Worm (Caenorhabditis elegans) whole organism, late embryonic: ENCODE data around the gene twk-13.
A peak's percentile ranks its signal among the peaks of the same experiment; 100 is the strongest.

Experiments
- F13H6.1 ChIP-seq: sonication (generic microtip); optimal IDR thresholded peaks from 2 replicates; lab custom pipeline; 2016; ENCODE audit warnings: missing genetic modification characterization, missing compliant biosample characterization
- K02D7.2 ChIP-seq: sonication (generic microtip); optimal IDR thresholded peaks from 2 replicates; lab custom pipeline; 2017; ENCODE audit warnings: mild to moderate bottlenecking, missing genetic modification characterization, missing compliant biosample characterization
- ahr-1 ChIP-seq: sonication (generic microtip); optimal IDR thresholded peaks from 2 replicates; lab custom pipeline; 2016; ENCODE audit warnings: missing genetic modification characterization, missing compliant biosample characterization
- ama-1 ChIP-seq: fragments of 150-350 bp; optimal IDR thresholded peaks from 2 replicates; lab custom pipeline; 2014
- ceh-2 ChIP-seq: sonication (generic microtip); optimal IDR thresholded peaks from 2 replicates; lab custom pipeline; 2016; ENCODE audit warnings: missing genotype, missing genetic modification characterization, missing compliant biosample characterization
- ceh-22 ChIP-seq: sonication (generic microtip); optimal IDR thresholded peaks from 2 replicates; lab custom pipeline; 2017; ENCODE audit warnings: missing biosample characterization, missing genetic modification characterization
- ceh-24 ChIP-seq: sonication (generic microtip); optimal IDR thresholded peaks from 2 replicates; lab custom pipeline; 2016; ENCODE audit warnings: mild to moderate bottlenecking, missing genetic modification characterization, missing compliant biosample characterization
- ceh-6 ChIP-seq: fragments of 200-800 bp; sonication (Bioruptor generic); optimal IDR thresholded peaks from 2 replicates; lab custom pipeline; 2018; ENCODE audit warnings: mild to moderate bottlenecking, missing genetic modification characterization, missing compliant biosample characterization
- ceh-9 ChIP-seq: sonication (generic microtip); optimal IDR thresholded peaks from 2 replicates; lab custom pipeline; 2016; ENCODE audit warnings: mild to moderate bottlenecking, missing genetic modification characterization, inconsistent platforms, missing compliant biosample characterization
- dmd-4 ChIP-seq: sonication (generic microtip); optimal IDR thresholded peaks from 2 replicates; lab custom pipeline; 2016; ENCODE audit warnings: borderline replicate concordance, missing genetic modification characterization, missing compliant biosample characterization
- dve-1 ChIP-seq: sonication (generic microtip); optimal IDR thresholded peaks from 2 replicates; lab custom pipeline; 2017; ENCODE audit warnings: antibody characterized with exemption, mild to moderate bottlenecking, missing genetic modification characterization, missing compliant biosample characterization
- elt-4 ChIP-seq: sonication (generic microtip); optimal IDR thresholded peaks from 2 replicates; lab custom pipeline; 2016; ENCODE audit warnings: missing genetic modification characterization, missing compliant biosample characterization
- ets-4 ChIP-seq: sonication (generic microtip); optimal IDR thresholded peaks from 2 replicates; lab custom pipeline; 2016; ENCODE audit warnings: missing genetic modification characterization, missing compliant biosample characterization
- eyg-1 ChIP-seq: sonication (generic microtip); optimal IDR thresholded peaks from 2 replicates; lab custom pipeline; 2016; ENCODE audit warnings: missing genotype, missing genetic modification characterization, missing compliant biosample characterization
- fax-1 ChIP-seq: sonication (generic microtip); optimal IDR thresholded peaks from 2 replicates; lab custom pipeline; 2016; ENCODE audit warnings: missing genotype, missing genetic modification characterization, missing compliant biosample characterization
- fkh-10 ChIP-seq: fragments of 150-350 bp; optimal IDR thresholded peaks from 2 replicates; lab custom pipeline; 2014; ENCODE audit warnings: missing biosample characterization, missing genetic modification reagents, missing genetic modification characterization
- fkh-6 ChIP-seq: sonication (generic microtip); optimal IDR thresholded peaks from 2 replicates; lab custom pipeline; 2016; ENCODE audit warnings: missing genetic modification characterization, missing compliant biosample characterization
- hlh-13 ChIP-seq: fragments of 200-800 bp; sonication (Bioruptor generic); optimal IDR thresholded peaks from 2 replicates; lab custom pipeline; 2018; ENCODE audit warnings: mild to moderate bottlenecking, missing genetic modification characterization, missing compliant biosample characterization
- hlh-30 ChIP-seq: sonication (generic microtip); optimal IDR thresholded peaks from 2 replicates; lab custom pipeline; 2017; ENCODE audit warnings: antibody characterized with exemption, missing genetic modification characterization, missing compliant biosample characterization; ENCODE audit not compliant: insufficient read depth
- hlh-6 ChIP-seq: sonication (generic microtip); optimal IDR thresholded peaks from 2 replicates; lab custom pipeline; 2016; ENCODE audit warnings: missing genotype, missing genetic modification characterization, missing compliant biosample characterization
- hlh-8 ChIP-seq: sonication (generic microtip); optimal IDR thresholded peaks from 2 replicates; lab custom pipeline; 2016; ENCODE audit warnings: missing genotype, missing genetic modification characterization, missing compliant biosample characterization
- lim-6 ChIP-seq: sonication (generic microtip); optimal IDR thresholded peaks from 2 replicates; lab custom pipeline; 2016; ENCODE audit warnings: missing genetic modification characterization, missing compliant biosample characterization
- madf-2 ChIP-seq: sonication (generic microtip); optimal IDR thresholded peaks from 2 replicates; lab custom pipeline; 2017; ENCODE audit warnings: missing genetic modification characterization, missing compliant biosample characterization
- nhr-11 ChIP-seq: fragments of 150-350 bp; optimal IDR thresholded peaks from 2 replicates; lab custom pipeline; 2014; ENCODE audit warnings: missing biosample characterization, missing genetic modification characterization
- pag-3 ChIP-seq: sonication (generic microtip); optimal IDR thresholded peaks from 2 replicates; lab custom pipeline; 2016; ENCODE audit warnings: missing compliant biosample characterization, missing genetic modification characterization, borderline replicate concordance
- pha-2 ChIP-seq: sonication (generic microtip); optimal IDR thresholded peaks from 2 replicates; lab custom pipeline; 2017; ENCODE audit warnings: mild to moderate bottlenecking, missing genetic modification characterization, missing compliant biosample characterization
- pqm-1 ChIP-seq: sonication (generic microtip); optimal IDR thresholded peaks from 2 replicates; lab custom pipeline; 2016; ENCODE audit warnings: missing genetic modification characterization, missing compliant biosample characterization
- pros-1 ChIP-seq: fragments of 150-350 bp; optimal IDR thresholded peaks from 2 replicates; lab custom pipeline; 2014; ENCODE audit warnings: missing biosample characterization, missing genetic modification reagents, missing genetic modification characterization
- rnt-1 ChIP-seq: sonication (generic microtip); optimal IDR thresholded peaks from 2 replicates; lab custom pipeline; 2016; ENCODE audit warnings: missing genetic modification characterization, missing compliant biosample characterization
- sdc-2 ChIP-seq: sonication (generic microtip); optimal IDR thresholded peaks from 2 replicates; lab custom pipeline; 2016; ENCODE audit warnings: missing genotype, missing genetic modification characterization, missing compliant biosample characterization
- syd-9 ChIP-seq: sonication (generic microtip); optimal IDR thresholded peaks from 2 replicates; lab custom pipeline; 2016; ENCODE audit warnings: mild to moderate bottlenecking, missing genetic modification characterization, moderate library complexity, missing compliant biosample characterization
- ttx-3 ChIP-seq: sonication (generic microtip); optimal IDR thresholded peaks from 2 replicates; lab custom pipeline; 2016; ENCODE audit warnings: missing genetic modification reagents, missing genetic modification characterization, missing compliant biosample characterization
- unc-3 ChIP-seq, 2 experiments: fragments of 200-800 bp in 1 of 2; sonication (Bioruptor generic) in 1 of 2; sonication (generic microtip) in 1 of 2; conservative IDR thresholded peaks in 1 of 2; optimal IDR thresholded peaks in 1 of 2; 2 replicates each; pipeline versions ENCODE4 v1.3.6 to Lab custom; 2016 to 2022; ENCODE audit warnings: missing compliant biosample characterization in 2 of 2, missing genetic modification characterization in 2 of 2, missing genetic modification reagents in 1 of 2
- unc-42 ChIP-seq: sonication (generic microtip); optimal IDR thresholded peaks from 2 replicates; lab custom pipeline; 2016; ENCODE audit warnings: missing genotype, missing genetic modification characterization, missing compliant biosample characterization
- unc-86 ChIP-seq: sonication (generic microtip); optimal IDR thresholded peaks from 2 replicates; lab custom pipeline; 2016; ENCODE audit warnings: missing genetic modification characterization, missing compliant biosample characterization

The twk-13 gene

ce11 chrV:12354193-12354830, 16.5 kb upstream of the twk-13 start:
- TF ChIP-seq rnt-1 (tag; lab: Kevin White, UChicago) (peak; percentile 20), fkh-10 (no peak), pros-1 (no peak), nhr-11 (no peak), hlh-13 (GFP tag; lab: Kevin White, UChicago) (no peak), madf-2 (no peak), ceh-6 (GFP tag; lab: Kevin White, UChicago) (no peak), ama-1 (lab: Kevin White, UChicago) (peak; percentile 91), unc-86 (tag; lab: Kevin White, UChicago) (no peak)

- TF ChIP-seq hlh-6 (tag; lab: Kevin White, UChicago) (peak; percentile 53), sdc-2 (tag; lab: Kevin White, UChicago) (peak; percentile 18), pqm-1 (no peak), dmd-4 (peak; percentile 7), ceh-24 (tag; lab: Kevin White, UChicago) (no peak), lim-6 (tag; lab: Kevin White, UChicago) (no peak), fkh-6 (tag; lab: Kevin White, UChicago) (peak; percentile 11), ceh-9 (no peak)
Measured at ce11 chrV:12353505-12353904, 15.7 kb upstream of the twk-13 start.

- TF ChIP-seq hlh-6 (tag; lab: Kevin White, UChicago) (no peak), dve-1 (tag; lab: Kevin White, UChicago) (no peak), elt-4 (tag; lab: Kevin White, UChicago) (no peak), K02D7.2 (tag; lab: Kevin White, UChicago) (no peak), ceh-22 (tag; lab: Kevin White, UChicago) (no peak), hlh-30 (tag; lab: Kevin White, UChicago) (no peak), ahr-1 (tag; lab: Kevin White, UChicago) (no peak), ttx-3 (tag; lab: Kevin White, UChicago) (no peak), ama-1 (lab: Kevin White, UChicago) (peak; percentile 79), pha-2 (tag; lab: Kevin White, UChicago) (peak; percentile 8), ceh-2 (tag; lab: Kevin White, UChicago) (no peak), unc-3 (GFP tag; conservative IDR thresholded peaks at IDR 0.05; lab: Robert Waterston, UW) (no peak), unc-3 (tag; optimal IDR thresholded peaks at IDR 0.05; lab: Kevin White, UChicago) (no peak), hlh-8 (tag; lab: Kevin White, UChicago) (no peak), ets-4 (tag; lab: Kevin White, UChicago) (no peak), rnt-1 (tag; lab: Kevin White, UChicago) (no peak), eyg-1 (no peak), F13H6.1 (tag; lab: Kevin White, UChicago) (no peak)
- TF ChIP-seq, all 69 proteins: peak for 2
Measured at ce11 chrV:12352881-12353280, 15.1 kb upstream of the twk-13 start.

DNA sequence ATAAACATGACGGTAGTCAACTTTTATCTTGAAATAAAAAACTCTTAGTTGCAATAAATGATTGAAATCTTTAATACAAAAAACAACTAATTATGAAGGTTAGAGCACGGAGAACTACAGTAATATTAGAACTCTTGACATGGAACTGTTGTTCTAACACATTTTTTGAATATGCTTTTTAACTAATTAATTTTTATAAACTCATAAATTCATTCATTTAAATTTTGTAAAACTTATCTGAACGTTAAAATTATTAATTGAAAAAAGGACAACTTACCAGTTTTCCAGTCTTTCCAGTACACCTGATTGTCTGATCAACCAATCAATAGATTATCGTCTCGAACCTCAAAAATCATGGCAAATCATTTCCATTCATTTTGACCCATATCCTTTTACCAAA, 14.7 kb upstream of the twk-13 start, which contains the start of gene sqt-3:
Gene sqt-3, plus strand, starts transcription at position 301 of the 400 bp plus-strand sequence.
- no peak for TF ChIP-seq sdc-2 (tag; lab: Kevin White, UChicago)
- no peak for TF ChIP-seq unc-42 (tag; lab: Kevin White, UChicago)
- no peak for TF ChIP-seq pag-3 (tag; lab: Kevin White, UChicago)
- no peak for TF ChIP-seq ttx-3 (tag; lab: Kevin White, UChicago)
- TF ChIP-seq fax-1 (tag; lab: Kevin White, UChicago): no peak
- TF ChIP-seq K02D7.2 (tag; lab: Kevin White, UChicago): no peak
- TF ChIP-seq pha-2 (tag; lab: Kevin White, UChicago): no peak
- TF ChIP-seq fkh-6 (tag; lab: Kevin White, UChicago): no peak
- no peak for TF ChIP-seq rnt-1 (tag; lab: Kevin White, UChicago)
- no peak for TF ChIP-seq ama-1 (lab: Kevin White, UChicago)
- no peak for TF ChIP-seq hlh-6 (tag; lab: Kevin White, UChicago)
- no peak for TF ChIP-seq hlh-8 (tag; lab: Kevin White, UChicago)
- no peak for TF ChIP-seq fkh-10
- TF ChIP-seq syd-9 (tag; lab: Kevin White, UChicago): no peak
